Worm (Caenorhabditis elegans) whole organism, late embryonic: ENCODE measurements around the gene mab-5.

Source experiments
- C38D4.7 ChIP-seq: fragments of 200-800 bp; sonication (Bioruptor generic); optimal IDR thresholded peaks from 2 replicates; lab custom pipeline; 2018; ENCODE audit warnings: mild to moderate bottlenecking, missing genetic modification characterization, moderate library complexity, missing compliant biosample characterization
- ahr-1 ChIP-seq: sonication (generic microtip); optimal IDR thresholded peaks from 2 replicates; lab custom pipeline; 2016; ENCODE audit warnings: missing genetic modification characterization, missing compliant biosample characterization
- ama-1 ChIP-seq: fragments of 150-350 bp; optimal IDR thresholded peaks from 2 replicates; lab custom pipeline; 2014
- ceh-14 ChIP-seq: sonication (generic microtip); optimal IDR thresholded peaks from 2 replicates; lab custom pipeline; 2016; ENCODE audit warnings: missing genotype, missing genetic modification characterization, missing compliant biosample characterization
- ceh-2 ChIP-seq: sonication (generic microtip); optimal IDR thresholded peaks from 2 replicates; lab custom pipeline; 2016; ENCODE audit warnings: missing genotype, missing genetic modification characterization, missing compliant biosample characterization
- ceh-22 ChIP-seq: sonication (generic microtip); optimal IDR thresholded peaks from 2 replicates; lab custom pipeline; 2017; ENCODE audit warnings: missing biosample characterization, missing genetic modification characterization
- ceh-24 ChIP-seq: sonication (generic microtip); optimal IDR thresholded peaks from 2 replicates; lab custom pipeline; 2016; ENCODE audit warnings: mild to moderate bottlenecking, missing genetic modification characterization, missing compliant biosample characterization
- ceh-30 ChIP-seq: fragments of 150-350 bp; optimal IDR thresholded peaks from 2 replicates; lab custom pipeline; 2014; ENCODE audit warnings: missing biosample characterization, missing genetic modification characterization
- ceh-31 ChIP-seq: sonication (generic microtip); optimal IDR thresholded peaks from 2 replicates; lab custom pipeline; 2016; ENCODE audit warnings: missing genetic modification characterization, missing compliant biosample characterization
- ceh-34 ChIP-seq: sonication (generic microtip); optimal IDR thresholded peaks from 2 replicates; lab custom pipeline; 2016; ENCODE audit warnings: mild to moderate bottlenecking, missing genetic modification characterization, missing compliant biosample characterization
- ceh-9 ChIP-seq: sonication (generic microtip); optimal IDR thresholded peaks from 2 replicates; lab custom pipeline; 2016; ENCODE audit warnings: mild to moderate bottlenecking, missing genetic modification characterization, inconsistent platforms, missing compliant biosample characterization
- dmd-4 ChIP-seq: sonication (generic microtip); optimal IDR thresholded peaks from 2 replicates; lab custom pipeline; 2016; ENCODE audit warnings: borderline replicate concordance, missing genetic modification characterization, missing compliant biosample characterization
- dve-1 ChIP-seq: sonication (generic microtip); optimal IDR thresholded peaks from 2 replicates; lab custom pipeline; 2017; ENCODE audit warnings: antibody characterized with exemption, mild to moderate bottlenecking, missing genetic modification characterization, missing compliant biosample characterization
- elt-4 ChIP-seq: sonication (generic microtip); optimal IDR thresholded peaks from 2 replicates; lab custom pipeline; 2016; ENCODE audit warnings: missing genetic modification characterization, missing compliant biosample characterization
- eyg-1 ChIP-seq: sonication (generic microtip); optimal IDR thresholded peaks from 2 replicates; lab custom pipeline; 2016; ENCODE audit warnings: missing genotype, missing genetic modification characterization, missing compliant biosample characterization
- fkh-10 ChIP-seq: fragments of 150-350 bp; optimal IDR thresholded peaks from 2 replicates; lab custom pipeline; 2014; ENCODE audit warnings: missing biosample characterization, missing genetic modification reagents, missing genetic modification characterization
- hlh-13 ChIP-seq: fragments of 200-800 bp; sonication (Bioruptor generic); optimal IDR thresholded peaks from 2 replicates; lab custom pipeline; 2018; ENCODE audit warnings: mild to moderate bottlenecking, missing genetic modification characterization, missing compliant biosample characterization
- hlh-30 ChIP-seq: sonication (generic microtip); optimal IDR thresholded peaks from 2 replicates; lab custom pipeline; 2017; ENCODE audit warnings: antibody characterized with exemption, missing genetic modification characterization, missing compliant biosample characterization; ENCODE audit not compliant: insufficient read depth
- lim-6 ChIP-seq: sonication (generic microtip); optimal IDR thresholded peaks from 2 replicates; lab custom pipeline; 2016; ENCODE audit warnings: missing genetic modification characterization, missing compliant biosample characterization
- lin-11 ChIP-seq: fragments of 200-800 bp; sonication (Bioruptor generic); optimal IDR thresholded peaks from 2 replicates; lab custom pipeline; 2018; ENCODE audit warnings: mild to moderate bottlenecking, missing genetic modification characterization, missing compliant biosample characterization
- nfya-1 ChIP-seq: sonication (generic microtip); optimal IDR thresholded peaks from 2 replicates; lab custom pipeline; 2017; ENCODE audit warnings: missing genetic modification characterization, mild to moderate bottlenecking, missing compliant biosample characterization, antibody characterized with exemption, moderate library complexity
- nhr-232 ChIP-seq: sonication (generic microtip); optimal IDR thresholded peaks from 2 replicates; lab custom pipeline; 2016; ENCODE audit warnings: missing genetic modification characterization, missing compliant biosample characterization
- odd-2 ChIP-seq: sonication (generic microtip); optimal IDR thresholded peaks from 2 replicates; lab custom pipeline; 2017; ENCODE audit warnings: antibody characterized with exemption, mild to moderate bottlenecking, missing genetic modification characterization, missing compliant biosample characterization
- pha-2 ChIP-seq: sonication (generic microtip); optimal IDR thresholded peaks from 2 replicates; lab custom pipeline; 2017; ENCODE audit warnings: mild to moderate bottlenecking, missing genetic modification characterization, missing compliant biosample characterization
- pqm-1 ChIP-seq: sonication (generic microtip); optimal IDR thresholded peaks from 2 replicates; lab custom pipeline; 2016; ENCODE audit warnings: missing genetic modification characterization, missing compliant biosample characterization
- pros-1 ChIP-seq: fragments of 150-350 bp; optimal IDR thresholded peaks from 2 replicates; lab custom pipeline; 2014; ENCODE audit warnings: missing biosample characterization, missing genetic modification reagents, missing genetic modification characterization
- ref-2 ChIP-seq: sonication (generic microtip); optimal IDR thresholded peaks from 2 replicates; lab custom pipeline; 2016; ENCODE audit warnings: missing genetic modification characterization, missing compliant biosample characterization
- sdc-2 ChIP-seq: sonication (generic microtip); optimal IDR thresholded peaks from 2 replicates; lab custom pipeline; 2016; ENCODE audit warnings: missing genotype, missing genetic modification characterization, missing compliant biosample characterization
- sox-4 ChIP-seq: sonication (generic microtip); optimal IDR thresholded peaks from 2 replicates; lab custom pipeline; 2017; ENCODE audit warnings: mild to moderate bottlenecking, missing genetic modification characterization, inconsistent platforms, missing compliant biosample characterization
- syd-9 ChIP-seq: sonication (generic microtip); optimal IDR thresholded peaks from 2 replicates; lab custom pipeline; 2016; ENCODE audit warnings: mild to moderate bottlenecking, missing genetic modification characterization, moderate library complexity, missing compliant biosample characterization
- tbx-2 ChIP-seq: sonication (generic microtip); optimal IDR thresholded peaks from 2 replicates; lab custom pipeline; 2016; ENCODE audit warnings: missing genetic modification characterization, missing compliant biosample characterization
- tbx-7 ChIP-seq: sonication (generic microtip); optimal IDR thresholded peaks from 2 replicates; lab custom pipeline; 2016; ENCODE audit warnings: missing genotype, missing genetic modification characterization, missing compliant biosample characterization
- unc-42 ChIP-seq: sonication (generic microtip); optimal IDR thresholded peaks from 2 replicates; lab custom pipeline; 2016; ENCODE audit warnings: missing genotype, missing genetic modification characterization, missing compliant biosample characterization
- unc-55 ChIP-seq: sonication (generic microtip); optimal IDR thresholded peaks from 2 replicates; lab custom pipeline; 2017; ENCODE audit warnings: missing biosample characterization, missing genetic modification reagents, missing genetic modification characterization

mab-5 gene

ce11 chrIII:7737646-7738258, 45.5 kb downstream of the mab-5 start:
- no peak for TF ChIP-seq syd-9
- peak; percentile 19 for TF ChIP-seq ceh-34 (tag; lab: Kevin White, UChicago)
- TF ChIP-seq ceh-14, result no peak
- no peak for TF ChIP-seq ceh-9
- TF ChIP-seq sdc-2 (tag; lab: Kevin White, UChicago), result no peak

ce11 chrIII:7736806-7737205, 46.4 kb downstream of the mab-5 start:
- TF ChIP-seq lin-11 (tag; lab: Kevin White, UChicago), result no peak
- peak; percentile 25 for TF ChIP-seq pha-2 (tag; lab: Kevin White, UChicago)

ce11 chrIII:7736003-7736402, 47.3 kb downstream of the mab-5 start:
- no peak for TF ChIP-seq sox-4 (tag; lab: Kevin White, UChicago)
- no peak for TF ChIP-seq ceh-22 (tag; lab: Kevin White, UChicago)
- no peak for TF ChIP-seq pqm-1 (tag; lab: Kevin White, UChicago)
- no peak for TF ChIP-seq fkh-10 (GFP tag; lab: Kevin White, UChicago)
- TF ChIP-seq unc-42 (tag; lab: Kevin White, UChicago), result no peak
- no peak for TF ChIP-seq pros-1
- no peak for TF ChIP-seq ceh-31 (tag; lab: Kevin White, UChicago)
- TF ChIP-seq ceh-2 (tag; lab: Kevin White, UChicago), result no peak

- no peak for TF ChIP-seq elt-4 (tag; lab: Kevin White, UChicago)
- peak; percentile 20 for TF ChIP-seq tbx-2 (tag; lab: Kevin White, UChicago)
- peak; percentile 79 for TF ChIP-seq unc-55 (GFP tag; lab: Kevin White, UChicago)
- no peak for TF ChIP-seq lim-6
- TF ChIP-seq hlh-13 (GFP tag; lab: Kevin White, UChicago), result no peak
- TF ChIP-seq lin-11 (tag; lab: Kevin White, UChicago), result no peak
- TF ChIP-seq ceh-30 (tag; lab: Kevin White, UChicago), result no peak
- TF ChIP-seq, all 69 proteins: peak for 2
Measured at ce11 chrIII:7734105-7734504, 49.1 kb downstream of the mab-5 start.

ce11 chrIII:7733563-7733962, 49.7 kb downstream of the mab-5 start:
- TF ChIP-seq nfya-1 (peak; percentile 2), ceh-31 (tag; lab: Kevin White, UChicago) (peak; percentile 2), hlh-30 (tag; lab: Kevin White, UChicago) (no peak)
- TF ChIP-seq, all 69 proteins: peak for 2

- TF ChIP-seq sox-4 (tag; lab: Kevin White, UChicago), result no peak
- TF ChIP-seq odd-2 (tag; lab: Kevin White, UChicago), result no peak
- no peak for TF ChIP-seq nhr-232 (tag; lab: Kevin White, UChicago)
- no peak for TF ChIP-seq dmd-4
- TF ChIP-seq ama-1 (lab: Kevin White, UChicago), result no peak
- no peak for TF ChIP-seq eyg-1 (tag; lab: Kevin White, UChicago)
- no peak for TF ChIP-seq tbx-7 (tag; lab: Kevin White, UChicago)
- TF ChIP-seq lin-11 (tag; lab: Kevin White, UChicago), result no peak
- TF ChIP-seq ahr-1 (tag; lab: Kevin White, UChicago), result no peak
- TF ChIP-seq ceh-24 (tag; lab: Kevin White, UChicago), result no peak
- no peak for TF ChIP-seq dve-1
- no peak for TF ChIP-seq C38D4.7 (GFP tag; lab: Kevin White, UChicago)
- no peak for TF ChIP-seq ref-2 (tag; lab: Kevin White, UChicago)
- no peak for TF ChIP-seq unc-42 (tag; lab: Kevin White, UChicago)
- TF ChIP-seq, all 69 proteins: peak for 0
Measured at ce11 chrIII:7731085-7731484, 52.2 kb downstream of the mab-5 start.
